Fruit fly (Drosophila melanogaster): Measurements from ENCODE around the gene CG31689.
A peak's percentile ranks its signal among the peaks of the same experiment; 100 is the strongest.

CG31689 gene

dm6 chr2L:2769476-2770185, 44.2 kb downstream of the CG31689 start, which contains the start of the genes colt and HINT1 (continued):
- TF ChIP-seq lilli (GFP tag; optimal IDR thresholded peaks at IDR 0.05) = peak; percentile 17
- TF ChIP-seq Dfd (GFP tag; optimal IDR thresholded peaks at IDR 0.05) = no peak
- TF ChIP-seq CoRest (tag; optimal IDR thresholded peaks at IDR 0.05) = peak; percentile 47
- no peak for TF ChIP-seq hkb (optimal IDR thresholded peaks at IDR 0.05)
- no peak for TF ChIP-seq hkb (GFP tag; IDR thresholded peaks at IDR 0.05)
- no peak for TF ChIP-seq Mes4 (GFP tag; optimal IDR thresholded peaks at IDR 0.05)
- no peak for TF ChIP-seq z (GFP tag; IDR thresholded peaks at IDR 0.05)
- peak; percentile 99 for TF ChIP-seq nom (GFP tag; optimal IDR thresholded peaks at IDR 0.05)
- peak; percentile 0 for TF ChIP-seq CG10543 (GFP tag; optimal IDR thresholded peaks at IDR 0.05)
- peak; percentile 7 for TF ChIP-seq CG6254 (GFP tag; optimal IDR thresholded peaks at IDR 0.05)
- no peak for TF ChIP-seq CG43689 (GFP tag; IDR thresholded peaks at IDR 0.05)
- peak; percentile 40 for TF ChIP-seq zen (tag; optimal IDR thresholded peaks at IDR 0.05)
- peak; percentile 41 for TF ChIP-seq Dp (GFP tag; optimal IDR thresholded peaks at IDR 0.05)
- TF ChIP-seq tup (GFP tag; optimal IDR thresholded peaks at IDR 0.05) = no peak
- peak; percentile 6 for TF ChIP-seq dmrt11E (tag; optimal IDR thresholded peaks at IDR 0.05)
- TF ChIP-seq Max (GFP tag; optimal IDR thresholded peaks at IDR 0.05) = peak; percentile 8
- no peak for TF ChIP-seq Awh (GFP tag; IDR thresholded peaks at IDR 0.05)
- TF ChIP-seq phol (tag; optimal IDR thresholded peaks at IDR 0.05) = peak; percentile 34
- no peak for TF ChIP-seq CG10366 (GFP tag; IDR thresholded peaks at IDR 0.05)
- TF ChIP-seq mam (GFP tag; optimal IDR thresholded peaks at IDR 0.05) = no peak
- TF ChIP-seq CG13424 (tag; optimal IDR thresholded peaks at IDR 0.05) = peak; percentile 8
- peak; percentile 80 for TF ChIP-seq CG3995 (GFP tag; optimal IDR thresholded peaks at IDR 0.05)
- no peak for TF ChIP-seq Hmx (GFP tag; optimal IDR thresholded peaks at IDR 0.05)
- TF ChIP-seq Taf1 (GFP tag; IDR thresholded peaks at IDR 0.05) = no peak
- TF ChIP-seq CG3281 (GFP tag; optimal IDR thresholded peaks at IDR 0.05) = peak; percentile 43
- no peak for TF ChIP-seq onecut (GFP tag; IDR thresholded peaks at IDR 0.05)
- peak; percentile 75 for TF ChIP-seq Drgx (GFP tag; IDR thresholded peaks at IDR 0.05)
- peak; percentile 67 for TF ChIP-seq CG13894 (tag; optimal IDR thresholded peaks at IDR 0.05)
- TF ChIP-seq eyg (GFP tag; optimal IDR thresholded peaks at IDR 0.05) = no peak
- peak; percentile 27 for TF ChIP-seq Dek (tag; optimal IDR thresholded peaks at IDR 0.05)
- TF ChIP-seq CG13287 (GFP tag; IDR thresholded peaks at IDR 0.05; ENCODE audit: partially characterized antibody) = peak; percentile 61; the same call in 1 of the 2 replicates
- TF ChIP-seq nmo (GFP tag; optimal IDR thresholded peaks at IDR 0.05) = peak; percentile 58
- no peak for TF ChIP-seq seq (GFP tag; IDR thresholded peaks at IDR 0.05)
- peak; percentile 28 for TF ChIP-seq CG2678 (tag; optimal IDR thresholded peaks at IDR 0.05)
- peak; percentile 1 for TF ChIP-seq CG10147 (GFP tag; optimal IDR thresholded peaks at IDR 0.05)
- peak; percentile 66 for TF ChIP-seq CG12659 (GFP tag; optimal IDR thresholded peaks at IDR 0.05)
- peak; percentile 23 for TF ChIP-seq kah (GFP tag; optimal IDR thresholded peaks at IDR 0.05)
- TF ChIP-seq Ets65A (GFP tag) = no peak
- TF ChIP-seq Trl (optimal IDR thresholded peaks at IDR 0.05) = no peak
- TF ChIP-seq Trl (GFP tag; optimal IDR thresholded peaks at IDR 0.05) = no peak
- TF ChIP-seq CG42726 (GFP tag; IDR thresholded peaks at IDR 0.05; ENCODE audit: partially characterized antibody) = 0 out of 2 replicates have a peak, but pooled peaks have one; percentile 42
- TF ChIP-seq CG1602 (GFP tag; optimal IDR thresholded peaks at IDR 0.05) = no peak
- peak; percentile 13 for TF ChIP-seq exex (tag; optimal IDR thresholded peaks at IDR 0.05)
- peak; percentile 33 for TF ChIP-seq Lhr (GFP tag; optimal IDR thresholded peaks at IDR 0.05)
- TF ChIP-seq sisA (GFP tag; IDR thresholded peaks at IDR 0.05) = no peak
- peak; percentile 42 for TF ChIP-seq Nf-YC (tag; optimal IDR thresholded peaks at IDR 0.05)
- no peak for TF ChIP-seq Atf-2 (GFP tag; optimal IDR thresholded peaks at IDR 0.05)
- TF ChIP-seq lola (GFP tag; optimal IDR thresholded peaks at IDR 0.05) = no peak
- no peak for TF ChIP-seq Side (GFP tag; optimal IDR thresholded peaks at IDR 0.05)
- peak; percentile 35 for TF ChIP-seq lbe (GFP tag; optimal IDR thresholded peaks at IDR 0.05)

Measured in whole organism, embryonic.